Fruit fly (Drosophila melanogaster): ENCODE data around the gene Cpr64Ac.

DNA sequence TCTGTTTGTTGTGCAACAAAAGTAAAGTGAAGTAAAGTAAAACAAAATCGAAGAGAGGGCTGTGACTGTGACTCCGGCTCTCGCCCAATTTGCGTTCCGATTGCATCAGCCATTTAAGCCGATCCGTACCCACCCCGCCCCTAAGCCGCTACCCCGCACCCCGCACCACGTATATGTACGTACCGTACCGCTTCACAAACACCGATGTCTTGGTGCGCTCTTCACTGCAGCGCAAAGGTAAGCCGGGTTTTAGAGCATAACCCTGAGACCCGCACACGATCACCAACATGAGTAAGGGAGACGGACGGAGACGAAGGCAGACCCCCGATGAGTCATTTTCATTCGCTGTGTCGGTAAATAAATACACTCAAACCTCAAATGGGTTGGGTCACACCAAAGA is 19.5 kb upstream of the Cpr64Ac start:
- TF ChIP-seq cic (GFP tag; optimal IDR thresholded peaks at IDR 0.05) (no peak), bab1 (GFP tag; optimal IDR thresholded peaks at IDR 0.05) (no peak), CG33017 (tag; optimal IDR thresholded peaks at IDR 0.05) (no peak), Mnt (GFP tag; optimal IDR thresholded peaks at IDR 0.05) (no peak), CG12768 (GFP tag; optimal IDR thresholded peaks at IDR 0.05) (no peak), CG7101 (tag; optimal IDR thresholded peaks at IDR 0.05) (no peak), CG5204 (GFP tag; optimal IDR thresholded peaks at IDR 0.05) (no peak), kay (GFP tag; ENCODE audit: borderline replicate concordance) (no peak)

All from whole organism, adult.